Fruit fly (Drosophila melanogaster): ENCODE measurements around the gene tal-3A.

tal-3A gene

DNA sequence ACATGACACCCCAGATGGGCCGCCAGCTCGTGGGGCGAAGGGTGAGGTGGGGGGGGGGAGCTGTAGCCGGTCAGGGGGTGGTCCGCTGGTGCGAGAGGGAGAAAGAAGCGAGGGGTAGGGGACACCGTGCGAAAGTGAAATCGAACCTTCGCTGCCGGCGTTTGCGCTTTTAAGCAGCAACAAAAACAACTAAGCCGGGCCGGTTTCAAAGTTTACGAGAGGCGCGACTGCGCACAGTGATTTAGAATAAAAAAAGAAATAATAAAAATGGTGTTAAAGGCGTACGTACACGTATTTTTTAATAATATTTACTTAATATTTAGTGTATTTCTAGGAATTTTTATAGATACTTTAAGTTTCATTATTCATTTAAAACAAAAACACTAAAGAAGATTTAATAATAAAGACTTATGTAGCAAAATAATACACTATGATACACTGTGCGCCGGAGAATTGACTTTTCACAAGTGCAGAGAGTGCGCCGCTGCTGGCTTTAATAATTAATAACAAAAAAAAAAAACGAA, 18.7 kb downstream of the tal-3A start (continued):
- TF ChIP-seq CG6689 (GFP tag; IDR thresholded peaks at IDR 0.05) (peak; percentile 63; the same call in 1 of the 2 replicates), GATAe (GFP tag; conservative IDR thresholded peaks at IDR 0.05) (no peak), CG4424 (GFP tag; optimal IDR thresholded peaks at IDR 0.05) (no peak), Ptx1 (GFP tag; IDR thresholded peaks at IDR 0.05) (peak; percentile 46), repo (GFP tag; optimal IDR thresholded peaks at IDR 0.05) (no peak), Optix (GFP tag; IDR thresholded peaks at IDR 0.05) (peak; percentile 63; the same call in 1 of the 3 replicates), CG6175 (GFP tag; IDR thresholded peaks at IDR 0.05) (no peak), vfl (GFP tag; optimal IDR thresholded peaks at IDR 0.05) (no peak), CG10321 (GFP tag; IDR thresholded peaks at IDR 0.05) (no peak), Adf1 (GFP tag; IDR thresholded peaks at IDR 0.05) (peak; percentile 45; the same call in 1 of the 2 replicates), CG1529 (GFP tag; optimal IDR thresholded peaks at IDR 0.05) (peak; percentile 39), CG34422 (GFP tag; IDR thresholded peaks at IDR 0.05) (peak; percentile 58; the same call in 1 of the 3 replicates), CG17186 (GFP tag; optimal IDR thresholded peaks at IDR 0.05) (no peak), CG14667 (GFP tag; IDR thresholded peaks at IDR 0.05) (no peak), CG7556 (GFP tag; optimal IDR thresholded peaks at IDR 0.05) (peak; percentile 34), CG31441 (GFP tag; IDR thresholded peaks at IDR 0.05) (peak; percentile 54), CG7372 (GFP tag; IDR thresholded peaks at IDR 0.05) (peak; percentile 56), chif (GFP tag; optimal IDR thresholded peaks at IDR 0.05) (no peak), CG8290 (GFP tag; optimal IDR thresholded peaks at IDR 0.05) (no peak), CG8290 (tag; optimal IDR thresholded peaks at IDR 0.05) (no peak), Pdp1 (GFP tag; optimal IDR thresholded peaks at IDR 0.05) (no peak), Aef1 (GFP tag; IDR thresholded peaks at IDR 0.05) (no peak), CG18011 (GFP tag; optimal IDR thresholded peaks at IDR 0.05) (no peak), vvl (GFP tag; IDR thresholded peaks at IDR 0.05) (peak; percentile 64; the same call in 1 of the 2 replicates), dysf (GFP tag; IDR thresholded peaks at IDR 0.05) (0 out of 3 replicates have a peak, but pooled peaks have one; percentile 51), CG11504 (tag; optimal IDR thresholded peaks at IDR 0.05) (peak; percentile 51), CG30020 (tag; optimal IDR thresholded peaks at IDR 0.05) (no peak), CG13424 (tag; optimal IDR thresholded peaks at IDR 0.05) (peak; percentile 70), rib (GFP tag; IDR thresholded peaks at IDR 0.05) (no peak), CG14050 (GFP tag; IDR thresholded peaks at IDR 0.05) (no peak), lbe (GFP tag; optimal IDR thresholded peaks at IDR 0.05) (peak; percentile 66), vnd (GFP tag; IDR thresholded peaks at IDR 0.05; ENCODE audit: partially characterized antibody) (0 out of 3 replicates have a peak, but pooled peaks have one; percentile 17), CG1603 (tag; optimal IDR thresholded peaks at IDR 0.05) (no peak), CG13894 (tag; optimal IDR thresholded peaks at IDR 0.05) (no peak), CG18262 (tag; optimal IDR thresholded peaks at IDR 0.05) (peak; percentile 66), btn (GFP tag; optimal IDR thresholded peaks at IDR 0.05) (no peak), salm (tag; optimal IDR thresholded peaks at IDR 0.05) (peak; percentile 26), maf-S (GFP tag; optimal IDR thresholded peaks at IDR 0.05) (no peak), ham (GFP tag; IDR thresholded peaks at IDR 0.05) (no peak), CG10654 (GFP tag; optimal IDR thresholded peaks at IDR 0.05) (no peak), CG13624 (GFP tag; optimal IDR thresholded peaks at IDR 0.05) (no peak), seq (GFP tag; IDR thresholded peaks at IDR 0.05) (peak; percentile 41; the same call in 1 of the 2 replicates), D (optimal IDR thresholded peaks at IDR 0.05) (no peak), D (GFP tag; optimal IDR thresholded peaks at IDR 0.05) (no peak), CG17568 (GFP tag; optimal IDR thresholded peaks at IDR 0.05) (peak; percentile 3), ind (GFP tag; optimal IDR thresholded peaks at IDR 0.05) (no peak), CG16779 (GFP tag; IDR thresholded peaks at IDR 0.05) (no peak), CG8089 (GFP tag; optimal IDR thresholded peaks at IDR 0.05) (no peak), Mad (GFP tag; optimal IDR thresholded peaks at IDR 0.05) (no peak), CG12155 (GFP tag; optimal IDR thresholded peaks at IDR 0.05) (no peak), CG1024 (GFP tag; IDR thresholded peaks at IDR 0.05) (no peak), CG12236 (GFP tag; optimal IDR thresholded peaks at IDR 0.05) (no peak)

Data from whole organism, embryonic.